Worm (Caenorhabditis elegans): ENCODE results near the gene C42C1.9.

DNA sequence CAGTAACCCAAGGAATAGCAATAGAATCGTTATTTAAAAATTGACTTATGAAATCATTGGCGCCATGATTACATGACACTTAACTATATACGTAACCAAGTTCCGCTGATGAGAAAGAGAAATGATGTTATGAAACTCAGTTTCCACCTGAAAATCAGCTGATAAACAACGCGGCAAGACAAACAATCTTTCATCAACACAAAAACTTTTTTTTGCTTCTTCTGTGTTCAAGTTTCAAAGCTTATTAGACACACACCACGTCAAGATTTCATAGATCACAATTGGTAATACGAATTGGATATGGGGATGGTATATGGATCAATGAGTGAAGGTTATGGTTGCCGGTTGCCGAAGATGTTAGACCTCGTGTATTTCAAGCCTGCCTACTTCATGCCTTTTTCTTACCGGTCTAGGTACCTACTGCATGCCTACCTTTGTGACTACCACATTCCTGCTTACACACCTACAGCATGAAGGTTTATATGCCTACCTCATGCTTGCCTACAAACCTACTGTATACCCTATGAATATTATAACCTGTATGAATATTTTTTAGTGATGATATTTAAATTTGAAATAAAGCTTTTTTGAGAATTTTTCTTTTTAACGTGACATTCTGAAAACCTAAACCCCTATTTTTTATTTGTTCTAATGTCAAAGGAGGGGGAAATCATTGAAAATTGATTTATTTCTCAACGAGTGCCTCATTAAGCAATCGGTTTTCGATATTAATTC, 47.8 kb downstream of the C42C1.9 start, which contains the start of the genes F19B6.10 and wht-5:
- no peak for TF ChIP-seq aly-1 (tag; optimal IDR thresholded peaks at IDR 0.05)
- no peak for TF ChIP-seq hmbx-1 (tag; optimal IDR thresholded peaks at IDR 0.05)
- TF ChIP-seq tbx-11 (GFP tag; IDR thresholded peaks at IDR 0.05): no peak
